Fruit fly (Drosophila melanogaster) whole organism: ENCODE data around the gene Svip.

ENCODE experiments used
- CG8478 ChIP-seq: fragments of >200 bp; optimal IDR thresholded peaks from 2 replicates; lab custom pipeline; 2018; ENCODE audit warnings: inconsistent platforms
- Dll ChIP-seq: fragments of >200 bp; optimal IDR thresholded peaks from 2 replicates; lab custom pipeline; 2017
- EcR ChIP-seq, 2 experiments: fragments of >200 bp; optimal IDR thresholded peaks; 2 replicates each; lab custom pipeline; 2017; ENCODE audit warnings: missing biosample characterization in 2 of 2, missing genetic modification characterization in 2 of 2, missing genetic modification reagents in 2 of 2
- pan ChIP-seq: fragments of >200 bp; optimal IDR thresholded peaks from 2 replicates; lab custom pipeline; 2017
- psq ChIP-seq: fragments of >200 bp; optimal IDR thresholded peaks from 2 replicates; lab custom pipeline; 2017
- usp ChIP-seq: fragments of >200 bp; optimal IDR thresholded peaks from 2 replicates; lab custom pipeline; 2017; ENCODE audit warnings: missing biosample characterization, missing genetic modification characterization, mixed read lengths

The Svip gene

dm6 chr3L:9353733-9354132 is 5.1 kb upstream of the Svip start, which contains the start of gene CG32040:
TSS of gene CG32040 (plus strand) at chr3L:9354033.
- no peak for TF ChIP-seq Dll
- no peak for TF ChIP-seq EcR (GFP tag; optimal IDR thresholded peaks at IDR 0.05; lab: Kevin White, UChicago)
- no peak for TF ChIP-seq CG8478 (lab: Kevin White, UChicago)
- no peak for TF ChIP-seq pan (lab: Kevin White, UChicago)
- TF ChIP-seq psq: no peak
- TF ChIP-seq usp (GFP tag; lab: Kevin White, UChicago): no peak

- TF ChIP-seq pan (lab: Kevin White, UChicago) (no peak), psq (no peak), Dll (no peak), usp (GFP tag; lab: Kevin White, UChicago) (no peak), CG8478 (lab: Kevin White, UChicago) (no peak), EcR (GFP tag; optimal IDR thresholded peaks at IDR 0.05; lab: Kevin White, UChicago) (no peak)
Observed at dm6 chr3L:9355555-9355954, 3.2 kb upstream of the Svip start.

DNA sequence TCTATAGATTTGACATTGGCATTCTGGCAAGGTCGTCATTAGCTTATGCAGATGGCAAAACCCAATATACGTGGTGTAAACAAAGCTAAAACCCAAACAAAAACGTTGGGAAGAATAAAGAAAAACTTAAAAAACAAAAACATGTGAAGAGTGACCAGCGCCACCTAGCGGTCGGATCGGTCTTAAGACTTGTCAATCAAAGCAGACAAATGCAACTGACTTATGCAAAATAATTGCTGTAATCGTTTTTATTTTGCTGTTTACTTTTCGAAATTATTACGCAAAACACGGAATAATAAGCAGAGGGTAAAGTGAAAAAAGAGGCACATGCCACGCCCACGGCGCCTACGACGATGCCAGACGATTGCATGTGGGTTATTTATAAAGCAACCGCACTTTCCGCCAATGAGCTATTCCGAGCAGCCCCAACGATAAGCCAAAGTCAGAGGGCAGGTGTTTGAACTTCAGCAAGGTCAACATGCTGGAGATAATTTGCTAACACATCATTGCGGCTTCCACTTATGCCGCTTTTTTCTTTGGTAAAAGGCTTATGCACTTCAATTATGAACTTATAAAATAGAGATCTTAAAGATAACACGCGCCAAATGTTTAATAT is 2.6 kb upstream of the Svip start:
- TF ChIP-seq EcR (GFP tag; optimal IDR thresholded peaks at IDR 0.05; lab: Kevin White, UChicago) (no peak), usp (GFP tag; lab: Kevin White, UChicago) (no peak), Dll (no peak), pan (lab: Kevin White, UChicago) (no peak), psq (no peak), CG8478 (lab: Kevin White, UChicago) (no peak)

dm6 chr3L:9357830-9358712 is 728 bp upstream of the Svip start:
- TF ChIP-seq pan (lab: Kevin White, UChicago): no peak
- TF ChIP-seq CG8478 (lab: Kevin White, UChicago): no peak
- no peak for TF ChIP-seq Dll
- TF ChIP-seq EcR (GFP tag; optimal IDR thresholded peaks at IDR 0.05; lab: Kevin White, UChicago): no peak
- TF ChIP-seq psq: no peak
- no peak for TF ChIP-seq usp (GFP tag; lab: Kevin White, UChicago)

DNA sequence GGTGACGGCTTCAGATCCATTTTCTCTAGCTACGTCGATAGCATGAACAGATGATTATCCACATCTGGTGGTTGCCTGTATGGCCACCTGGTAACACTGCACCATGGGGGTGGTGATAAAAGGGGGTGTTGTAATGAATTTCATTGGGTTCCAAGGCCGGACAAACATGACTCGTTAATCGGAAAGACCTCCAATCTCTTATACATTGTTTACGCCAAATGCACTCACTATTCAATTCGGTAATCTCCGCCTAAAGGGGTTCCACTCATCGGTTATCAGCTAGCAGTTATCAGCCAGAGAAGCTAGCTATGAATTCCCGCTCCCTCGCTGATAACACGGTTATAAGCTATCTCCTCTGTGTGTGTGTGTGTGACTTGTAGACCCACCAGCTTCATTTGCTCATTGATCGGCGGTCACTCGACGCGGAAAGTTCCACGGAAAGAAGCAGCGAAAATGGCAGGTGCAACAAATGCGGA is 1.5 kb downstream of the Svip start, which contains the start of gene Pdxk:
Gene Pdxk (plus strand): TSS at position 100 of the 476 bp plus-strand sequence.
- no peak for TF ChIP-seq psq

DNA sequence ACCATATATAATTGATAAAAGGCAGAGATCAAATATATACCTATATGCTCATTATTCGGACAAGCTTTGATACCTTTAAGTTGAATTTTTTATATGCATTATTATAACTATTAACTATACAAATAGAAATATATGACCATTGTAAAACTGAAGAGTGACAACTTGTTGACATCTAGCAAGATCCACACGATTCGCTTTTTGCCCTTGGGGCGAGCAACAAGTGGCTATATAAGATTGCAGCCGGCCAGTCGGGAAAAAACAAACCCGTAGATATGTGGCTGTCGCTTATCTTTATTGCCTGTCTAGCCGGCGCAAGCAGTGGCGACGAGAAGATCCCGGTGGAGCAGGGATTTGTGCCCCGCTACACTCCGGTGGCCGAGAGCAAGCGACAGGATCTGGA is 3.1 kb downstream of the Svip start, which contains the start of gene CG34456:
Gene CG34456 (plus strand): TSS at position 215 of the 400 bp plus-strand sequence.
- TF ChIP-seq EcR (GFP tag; optimal IDR thresholded peaks at IDR 0.05; lab: Kevin White, UChicago) (no peak), usp (GFP tag; lab: Kevin White, UChicago) (no peak), pan (lab: Kevin White, UChicago) (no peak), Dll (no peak), psq (no peak)

- TF ChIP-seq Dll (no peak), pan (lab: Kevin White, UChicago) (no peak), EcR (GFP tag; optimal IDR thresholded peaks at IDR 0.05; lab: Kevin White, UChicago) (no peak), CG8478 (lab: Kevin White, UChicago) (no peak)
Observed at dm6 chr3L:9364131-9364530, 5.3 kb downstream of the Svip start, which contains the start of gene mRRF1. TSS of gene mRRF1 (plus strand) at chr3L:9364350.

DNA sequence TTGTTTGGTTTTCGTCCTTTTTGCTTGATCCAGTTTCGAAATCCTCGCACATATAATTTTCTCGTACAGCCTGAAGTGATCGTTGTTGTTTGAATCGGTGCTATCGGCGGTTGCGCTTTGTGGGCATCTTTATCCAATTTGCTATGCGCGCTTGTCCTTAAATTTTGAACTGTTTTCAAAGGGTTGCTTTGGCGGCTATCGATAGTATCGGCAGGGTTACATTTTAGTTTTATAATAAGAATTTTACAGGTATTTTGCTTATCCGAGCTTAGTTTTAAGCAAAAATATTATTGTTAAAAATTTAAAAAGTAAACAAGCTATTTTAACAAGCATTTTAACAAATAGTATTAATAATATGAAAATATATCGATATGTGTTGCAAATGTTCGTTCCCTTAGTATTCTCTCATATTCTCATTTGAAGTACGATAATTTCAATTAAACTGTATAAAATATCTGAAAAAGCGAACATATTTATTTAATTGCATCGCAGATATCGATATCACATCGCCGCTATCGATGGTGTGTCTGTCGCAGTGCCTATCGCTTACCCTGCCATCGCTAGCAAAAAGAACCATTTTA is 8.1 kb downstream of the Svip start, which contains the start of the genes Klp67A and CG4452:
Gene Klp67A (minus strand): TSS at position 197 of the 581 bp plus-strand sequence.
Gene CG4452 (plus strand): TSS at position 528 of the 581 bp plus-strand sequence.
- TF ChIP-seq CG8478 (lab: Kevin White, UChicago): no peak
- no peak for TF ChIP-seq pan (lab: Kevin White, UChicago)
- no peak for TF ChIP-seq usp (GFP tag; lab: Kevin White, UChicago)
- TF ChIP-seq EcR (GFP tag; optimal IDR thresholded peaks at IDR 0.05; lab: Kevin White, UChicago): no peak
- TF ChIP-seq Dll: no peak
- peak; percentile 62 for TF ChIP-seq psq

dm6 chr3L:9367431-9367867 is 8.7 kb downstream of the Svip start:
- TF ChIP-seq usp (GFP tag; lab: Kevin White, UChicago) (no peak), psq (no peak), CG8478 (lab: Kevin White, UChicago) (no peak), Dll (no peak), EcR (GFP tag; optimal IDR thresholded peaks at IDR 0.05; lab: Kevin White, UChicago) (no peak), pan (lab: Kevin White, UChicago) (no peak)

DNA sequence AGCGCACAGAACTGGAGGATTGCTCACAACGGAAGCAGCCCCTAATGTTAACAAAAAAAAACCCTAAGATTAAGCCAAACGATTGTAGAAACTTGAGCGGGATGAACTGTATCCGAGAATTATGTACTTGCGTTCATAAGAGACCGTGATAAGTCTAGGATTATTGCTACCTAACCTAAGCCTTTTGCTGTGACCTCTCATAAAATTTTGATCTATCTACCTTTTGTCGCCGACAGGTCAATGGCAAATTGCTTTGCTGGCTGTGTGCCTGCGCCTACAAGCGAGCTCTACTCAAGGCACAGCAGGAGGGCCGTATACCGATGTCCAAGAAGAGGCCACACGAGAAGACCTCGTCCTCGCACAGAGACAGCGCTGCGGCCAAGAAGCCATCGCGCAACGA is 9.9 kb downstream of the Svip start:
- no peak for TF ChIP-seq EcR (GFP tag; optimal IDR thresholded peaks at IDR 0.05; lab: Kevin White, UChicago)
- TF ChIP-seq usp (GFP tag; lab: Kevin White, UChicago): no peak
- no peak for TF ChIP-seq pan (lab: Kevin White, UChicago)
- TF ChIP-seq CG8478 (lab: Kevin White, UChicago): no peak
- TF ChIP-seq Dll: no peak
- TF ChIP-seq psq: no peak

dm6 chr3L:9370907-9371365 is 12.1 kb downstream of the Svip start, which contains the start of gene Fdx1:
TSS of gene Fdx1 (minus strand) at chr3L:9371238.
- no peak for TF ChIP-seq usp (GFP tag; lab: Kevin White, UChicago)
- TF ChIP-seq EcR (GFP tag; optimal IDR thresholded peaks at IDR 0.05; lab: Kevin White, UChicago): no peak
- no peak for TF ChIP-seq Dll
- TF ChIP-seq CG8478 (lab: Kevin White, UChicago): no peak
- no peak for TF ChIP-seq psq
